Worm (Caenorhabditis elegans): Measurements from ENCODE around the gene srsy-1.

srsy-1 gene

ce11 chrII:5081124-5081913 is 34.5 kb upstream of the srsy-1 start, which contains the start of gene dsh-2:
Gene dsh-2, minus strand, starts transcription at chrII:5081174.
- TF ChIP-seq elt-3 (tag; optimal IDR thresholded peaks at IDR 0.05) (no peak), ceh-82 (tag; optimal IDR thresholded peaks at IDR 0.05) (no peak), elt-1 (tag; optimal IDR thresholded peaks at IDR 0.05) (no peak), ama-1 (optimal IDR thresholded peaks at IDR 0.05) (no peak), eor-1 (tag; optimal IDR thresholded peaks at IDR 0.05) (no peak), pqm-1 (tag; optimal IDR thresholded peaks at IDR 0.05) (peak; percentile 49), lin-15B (tag; optimal IDR thresholded peaks at IDR 0.05) (peak; percentile 53), ceh-9 (tag; optimal IDR thresholded peaks at IDR 0.05) (no peak), jun-1 (tag; optimal IDR thresholded peaks at IDR 0.05) (no peak), aly-2 (tag; optimal IDR thresholded peaks at IDR 0.05) (peak; percentile 26), ztf-4 (tag; optimal IDR thresholded peaks at IDR 0.05) (no peak), nhr-23 (tag; optimal IDR thresholded peaks at IDR 0.05) (peak; percentile 94), ceh-28 (tag; optimal IDR thresholded peaks at IDR 0.05) (peak; percentile 72), ZK546.5 (tag; optimal IDR thresholded peaks at IDR 0.05) (no peak), fkh-10 (GFP tag; optimal IDR thresholded peaks at IDR 0.05) (no peak), zag-1 (tag; optimal IDR thresholded peaks at IDR 0.05) (no peak), nhr-11 (tag; optimal IDR thresholded peaks at IDR 0.05) (no peak), fkh-2 (tag; optimal IDR thresholded peaks at IDR 0.05) (no peak), elt-2 (tag; optimal IDR thresholded peaks at IDR 0.05) (peak; percentile 84), lsy-12 (tag; optimal IDR thresholded peaks at IDR 0.05) (no peak), nhr-76 (tag; optimal IDR thresholded peaks at IDR 0.05) (no peak), egl-5 (tag; optimal IDR thresholded peaks at IDR 0.05) (no peak), pha-4 (tag; optimal IDR thresholded peaks at IDR 0.05) (peak; percentile 86), fos-1 (tag; optimal IDR thresholded peaks at IDR 0.05) (no peak), nhr-25 (tag; optimal IDR thresholded peaks at IDR 0.05) (peak; percentile 98), sea-2 (GFP tag; optimal IDR thresholded peaks at IDR 0.05) (no peak), nhr-12 (tag; optimal IDR thresholded peaks at IDR 0.05) (no peak), nhr-28 (tag; optimal IDR thresholded peaks at IDR 0.05) (no peak), egl-27 (tag; optimal IDR thresholded peaks at IDR 0.05) (peak; percentile 11), nhr-67 (tag; optimal IDR thresholded peaks at IDR 0.05) (no peak), lin-39 (tag; optimal IDR thresholded peaks at IDR 0.05) (no peak), unc-62 (GFP tag; optimal IDR thresholded peaks at IDR 0.05) (no peak), ceh-16 (tag; optimal IDR thresholded peaks at IDR 0.05) (no peak), mml-1 (tag; optimal IDR thresholded peaks at IDR 0.05) (no peak), nfya-1 (tag; optimal IDR thresholded peaks at IDR 0.05; ENCODE audit: insufficient read depth) (peak; percentile 65), hmg-11 (tag; optimal IDR thresholded peaks at IDR 0.05) (peak; percentile 42), nhr-77 (tag; optimal IDR thresholded peaks at IDR 0.05) (no peak), nhr-237 (tag; optimal IDR thresholded peaks at IDR 0.05) (no peak), skn-1 (tag; optimal IDR thresholded peaks at IDR 0.05) (no peak), nhr-43 (tag; optimal IDR thresholded peaks at IDR 0.05; ENCODE audit: poor library complexity, severe bottlenecking) (peak; percentile 37), mdl-1 (tag; optimal IDR thresholded peaks at IDR 0.05) (no peak), tbx-2 (tag; optimal IDR thresholded peaks at IDR 0.05) (no peak), snpc-4 (tag; optimal IDR thresholded peaks at IDR 0.05) (peak; percentile 31), unc-39 (tag; optimal IDR thresholded peaks at IDR 0.05) (no peak), R02D3.7 (tag; optimal IDR thresholded peaks at IDR 0.05) (no peak), daf-12 (tag; optimal IDR thresholded peaks at IDR 0.05) (no peak), ztf-11 (tag; optimal IDR thresholded peaks at IDR 0.05) (no peak)
